Worm (Caenorhabditis elegans) whole organism, early embryonic: ENCODE data around the gene sec-5.

Experiments used
- B0310.2 ChIP-seq: sonication (generic microtip); optimal IDR thresholded peaks from 2 replicates; lab custom pipeline; 2016; ENCODE audit warnings: mild to moderate bottlenecking, missing genetic modification characterization, missing compliant biosample characterization
- ama-1 ChIP-seq: fragments of 150-350 bp; optimal IDR thresholded peaks from 2 replicates; lab custom pipeline; 2014
- tbx-11 ChIP-seq: fragments of 200-800 bp; sonication (Bioruptor generic); IDR thresholded peaks from 2 replicates; pipeline ENCODE4 v1.3.6; 2022; ENCODE audit warnings: missing genetic modification characterization, missing compliant biosample characterization

- TF ChIP-seq ama-1 (lab: Kevin White, UChicago) (no peak), B0310.2 (tag; lab: Kevin White, UChicago) (no peak), tbx-11 (GFP tag; lab: Robert Waterston, UW) (no peak)
Observed at ce11 chrII:9152231-9152630, 24.7 kb downstream of the sec-5 start, which contains the start of gene col-78.
